Fruit fly (Drosophila melanogaster): Measurements from ENCODE around the gene CG7920.
A peak's percentile ranks its signal among the peaks of the same experiment; 100 is the strongest.

The CG7920 gene

DNA sequence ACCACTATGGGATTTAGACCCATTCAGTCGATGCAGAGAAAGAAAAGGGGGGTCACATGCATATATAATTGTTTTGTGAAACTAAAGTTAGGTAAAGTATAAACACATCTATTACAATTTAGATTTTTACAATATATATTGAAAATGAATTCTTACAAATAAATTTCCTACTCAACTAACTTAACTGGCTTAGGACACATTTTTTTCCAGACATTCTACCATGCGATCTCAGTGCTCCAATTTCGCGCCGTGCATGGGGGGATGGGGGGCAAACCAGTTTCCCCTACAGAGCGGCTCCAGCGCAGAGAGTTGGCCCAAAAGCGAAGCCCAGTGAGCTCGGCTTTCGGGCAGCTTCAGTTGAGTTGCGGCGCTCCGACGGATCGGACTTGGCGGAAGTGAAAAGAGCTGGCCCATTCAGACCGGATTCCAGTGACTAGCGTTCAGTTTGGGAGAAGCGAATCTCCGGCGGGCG lies 32.0 kb downstream of the CG7920 start, which contains the start of gene CG7896 (continued):
- peak; percentile 74; the same call in 2 of the 3 replicates for TF ChIP-seq CG3726 (GFP tag; IDR thresholded peaks at IDR 0.05)
- peak; percentile 70 for TF ChIP-seq sob (GFP tag; IDR thresholded peaks at IDR 0.05)
- peak; percentile 75 for TF ChIP-seq CG3847 (GFP tag; IDR thresholded peaks at IDR 0.05)
- TF ChIP-seq Atf-2 (GFP tag; optimal IDR thresholded peaks at IDR 0.05) = no peak
- peak; percentile 77; the same call in 2 of the 3 replicates for TF ChIP-seq so (GFP tag; IDR thresholded peaks at IDR 0.05)
- TF ChIP-seq CG1529 (GFP tag; optimal IDR thresholded peaks at IDR 0.05) = peak; percentile 42
- TF ChIP-seq CG17829 (tag; optimal IDR thresholded peaks at IDR 0.05) = peak; percentile 86
- peak; percentile 69 for TF ChIP-seq Blimp-1 (GFP tag; optimal IDR thresholded peaks at IDR 0.05)
- peak; percentile 19 for TF ChIP-seq sd (tag; optimal IDR thresholded peaks at IDR 0.05)
- TF ChIP-seq CG14050 (GFP tag; IDR thresholded peaks at IDR 0.05) = peak; percentile 71; the same call in 2 of the 3 replicates
- TF ChIP-seq pho (GFP tag; optimal IDR thresholded peaks at IDR 0.05) = no peak
- TF ChIP-seq CG11456 (GFP tag; IDR thresholded peaks at IDR 0.05) = peak; percentile 76; the same call in 1 of the 3 replicates
- TF ChIP-seq CG2199 (GFP tag; IDR thresholded peaks at IDR 0.05) = no peak
- TF ChIP-seq NC2α (GFP tag; optimal IDR thresholded peaks at IDR 0.05) = no peak
- TF ChIP-seq Pdp1 (GFP tag; optimal IDR thresholded peaks at IDR 0.05) = peak; percentile 15 to 17
- TF ChIP-seq YL-1 (GFP tag; optimal IDR thresholded peaks at IDR 0.05) = no peak
- no peak for TF ChIP-seq CG7928 (GFP tag; optimal IDR thresholded peaks at IDR 0.05)
- TF ChIP-seq Kr (GFP tag; optimal IDR thresholded peaks at IDR 0.05) = no peak
- TF ChIP-seq D19B (GFP tag; optimal IDR thresholded peaks at IDR 0.05) = no peak
- peak; percentile 81 for TF ChIP-seq CG14441 (GFP tag; IDR thresholded peaks at IDR 0.05)
- TF ChIP-seq unpg (GFP tag; optimal IDR thresholded peaks at IDR 0.05) = peak; percentile 58
- TF ChIP-seq sens-2 (GFP tag; IDR thresholded peaks at IDR 0.05) = no peak
- peak; percentile 21 for TF ChIP-seq Nf-YB (GFP tag; optimal IDR thresholded peaks at IDR 0.05)
- peak; percentile 80; the same call in 1 of the 2 replicates for TF ChIP-seq peb (GFP tag; IDR thresholded peaks at IDR 0.05)
- no peak for TF ChIP-seq CG17912 (GFP tag; optimal IDR thresholded peaks at IDR 0.05)
- TF ChIP-seq NFAT (GFP tag; IDR thresholded peaks at IDR 0.05) = peak; percentile 82
- TF ChIP-seq Antp (GFP tag; optimal IDR thresholded peaks at IDR 0.05) = peak; percentile 2
- TF ChIP-seq Hand (GFP tag; optimal IDR thresholded peaks at IDR 0.05) = peak; percentile 17
- peak; percentile 65; the same call in 1 of the 3 replicates for TF ChIP-seq jigr1 (GFP tag; IDR thresholded peaks at IDR 0.05)
- peak in 1 of 2 experiments; percentile 73 for TF ChIP-seq Hr51 (GFP tag; optimal IDR thresholded peaks at IDR 0.05)
- TF ChIP-seq ems (GFP tag; optimal IDR thresholded peaks at IDR 0.05) = peak; percentile 56
- no peak for TF ChIP-seq CG8359 (GFP tag; optimal IDR thresholded peaks at IDR 0.05; ENCODE audit: borderline replicate concordance)
- peak in 1 of 3 experiments; percentile 54 for TF ChIP-seq lola (GFP tag; optimal IDR thresholded peaks at IDR 0.05)
- TF ChIP-seq gt (GFP tag; IDR thresholded peaks at IDR 0.05) = peak; percentile 34; the same call in 1 of the 2 replicates
- peak; percentile 71 for TF ChIP-seq Gug (GFP tag; IDR thresholded peaks at IDR 0.05)
- peak; percentile 82 for TF ChIP-seq CG18262 (tag; optimal IDR thresholded peaks at IDR 0.05)
- no peak for TF ChIP-seq eyg (GFP tag; optimal IDR thresholded peaks at IDR 0.05)
- peak; percentile 56 for TF ChIP-seq PHDP (tag; optimal IDR thresholded peaks at IDR 0.05)
- peak; percentile 62 for TF ChIP-seq CG15601 (tag; optimal IDR thresholded peaks at IDR 0.05)
- peak; percentile 58 for TF ChIP-seq kni (GFP tag; optimal IDR thresholded peaks at IDR 0.05)
- peak; percentile 83 for TF ChIP-seq CG11695 (GFP tag; IDR thresholded peaks at IDR 0.05)
- peak; percentile 8 for TF ChIP-seq CG10274 (GFP tag; optimal IDR thresholded peaks at IDR 0.05)
- no peak for TF ChIP-seq CG31365 (tag; optimal IDR thresholded peaks at IDR 0.05)
- TF ChIP-seq CG6654 (GFP tag; optimal IDR thresholded peaks at IDR 0.05) = no peak
- TF ChIP-seq B-H2 (GFP tag; optimal IDR thresholded peaks at IDR 0.05) = peak; percentile 4
- peak; percentile 61 for TF ChIP-seq scrt (GFP tag; optimal IDR thresholded peaks at IDR 0.05)
- no peak for TF ChIP-seq kay (GFP tag; optimal IDR thresholded peaks at IDR 0.05)
- TF ChIP-seq CG2875 (GFP tag; optimal IDR thresholded peaks at IDR 0.05) = peak; percentile 53
- no peak for TF ChIP-seq hth (optimal IDR thresholded peaks at IDR 0.05)
- TF ChIP-seq Rx (GFP tag; IDR thresholded peaks at IDR 0.05) = peak; percentile 54; the same call in 1 of the 2 replicates
